Worm (Caenorhabditis elegans) whole organism, L1 larva: ENCODE results near the gene F49C5.9.

Source experiments
- aha-1 ChIP-seq: fragments of 150-350 bp; optimal IDR thresholded peaks from 2 replicates; lab custom pipeline; 2014; ENCODE audit warnings: missing biosample characterization, missing genetic modification characterization
- elt-2 ChIP-seq: sonication (generic microtip); optimal IDR thresholded peaks from 2 replicates; lab custom pipeline; 2016; ENCODE audit warnings: missing genetic modification characterization, mild to moderate bottlenecking, inconsistent platforms, missing compliant biosample characterization, missing genetic modification reagents
- fos-1 ChIP-seq: fragments of 150-350 bp; optimal IDR thresholded peaks from 2 replicates; lab custom pipeline; 2014; ENCODE audit warnings: missing biosample characterization, missing genetic modification characterization
- lin-15B ChIP-seq: fragments of 150-350 bp; sonication (generic microtip); optimal IDR thresholded peaks from 3 replicates; lab custom pipeline; 2014; ENCODE audit warnings: missing biosample characterization, missing genetic modification characterization
- mab-9 ChIP-seq: fragments of 200-800 bp; sonication (Bioruptor generic); IDR thresholded peaks from 2 replicates; pipeline ENCODE4 v1.3.6; 2022; ENCODE audit warnings: missing genetic modification reagents, missing genetic modification characterization, missing compliant biosample characterization
- nhr-28 ChIP-seq: fragments of 150-350 bp; optimal IDR thresholded peaks from 2 replicates; lab custom pipeline; 2014; ENCODE audit warnings: missing biosample characterization, missing genetic modification characterization
- sptf-1 ChIP-seq: fragments of 150-350 bp; optimal IDR thresholded peaks from 2 replicates; lab custom pipeline; 2014; ENCODE audit warnings: missing biosample characterization, missing genetic modification characterization
- unc-86 ChIP-seq: sonication (generic microtip); optimal IDR thresholded peaks from 2 replicates; lab custom pipeline; 2016; ENCODE audit warnings: missing genetic modification characterization, missing compliant biosample characterization
- unc-98 ChIP-seq: fragments of 200-800 bp; sonication (Bioruptor generic); IDR thresholded peaks from 2 replicates; pipeline ENCODE4 v1.3.6; 2022; ENCODE audit warnings: missing genetic modification characterization, missing compliant biosample characterization

DNA sequence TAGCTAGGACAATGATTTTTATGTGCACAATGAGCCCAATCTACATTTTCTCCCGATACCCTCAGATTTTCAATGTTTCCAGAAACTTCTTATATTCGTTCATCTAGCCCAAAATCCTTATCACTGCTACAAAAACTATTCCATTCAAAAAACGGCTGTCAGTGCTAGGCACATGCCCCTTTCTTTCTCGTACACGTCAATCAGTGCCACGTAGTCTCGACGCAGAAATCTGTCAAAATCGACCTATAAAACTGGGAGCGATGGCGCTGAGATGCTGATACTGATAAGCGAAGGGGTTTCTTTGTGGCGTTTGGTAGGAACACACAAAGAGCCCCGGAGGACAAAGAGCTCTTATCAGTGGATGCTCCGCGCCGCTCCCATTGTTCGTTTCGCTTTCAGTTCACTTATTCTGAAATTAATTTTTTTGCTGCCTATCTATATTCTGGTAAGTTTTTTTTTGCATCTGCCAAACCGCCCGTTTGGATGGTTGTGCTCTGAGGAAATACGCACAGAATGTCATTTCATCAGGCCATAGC is 25.6 kb downstream of the F49C5.9 start, which contains the start of gene srh-70:
- TF ChIP-seq mab-9 (GFP tag; lab: Robert Waterston, UW), result no peak
- TF ChIP-seq nhr-28 (tag; lab: Kevin White, UChicago), result no peak
- TF ChIP-seq fos-1, result no peak
- no peak for TF ChIP-seq lin-15B (tag; lab: Kevin White, UChicago)
- TF ChIP-seq unc-98 (GFP tag; lab: Robert Waterston, UW), result no peak
- no peak for TF ChIP-seq aha-1
- TF ChIP-seq unc-86 (tag; lab: Kevin White, UChicago), result no peak
- no peak for TF ChIP-seq sptf-1 (tag; lab: Kevin White, UChicago)
- TF ChIP-seq elt-2 (tag; lab: Kevin White, UChicago), result no peak
